Worm (Caenorhabditis elegans): ENCODE results near the gene fut-5.

DNA sequence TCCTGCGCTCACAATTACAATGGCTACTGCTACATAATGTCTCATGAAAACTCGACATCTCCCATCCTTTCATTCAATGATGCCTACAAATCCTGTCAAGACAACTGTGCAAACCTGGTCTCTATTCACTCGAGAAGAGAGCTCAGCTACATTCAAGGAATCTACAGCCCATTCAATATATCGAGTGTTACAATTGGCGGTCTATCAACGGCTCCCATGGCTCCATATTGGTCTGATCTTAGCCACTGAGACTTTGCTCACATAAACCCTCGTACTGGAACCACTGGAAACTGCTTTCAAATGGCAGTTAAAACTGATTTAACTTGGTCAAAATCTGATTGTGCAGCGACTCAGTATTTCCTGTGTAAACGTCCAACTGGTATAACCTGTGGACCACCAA is 8.0 kb upstream of the fut-5 start, which contains the start of gene T05A7.3:
- no peak for TF ChIP-seq ztf-11 (tag; optimal IDR thresholded peaks at IDR 0.05)
- no peak for TF ChIP-seq lsy-2 (tag; optimal IDR thresholded peaks at IDR 0.05)
- no peak for TF ChIP-seq pqm-1 (tag; optimal IDR thresholded peaks at IDR 0.05)
- TF ChIP-seq Y116A8C.19 (tag; optimal IDR thresholded peaks at IDR 0.05; ENCODE audit: borderline replicate concordance): no peak
- no peak for TF ChIP-seq lin-35 (GFP tag; optimal IDR thresholded peaks at IDR 0.05)
- no peak for TF ChIP-seq fkh-10 (GFP tag; optimal IDR thresholded peaks at IDR 0.05)
- no peak for TF ChIP-seq ama-1 (optimal IDR thresholded peaks at IDR 0.05)
- TF ChIP-seq skn-1 (tag; optimal IDR thresholded peaks at IDR 0.05): no peak
- TF ChIP-seq egl-27 (tag; optimal IDR thresholded peaks at IDR 0.05): no peak
- TF ChIP-seq zag-1 (tag; optimal IDR thresholded peaks at IDR 0.05): no peak
- TF ChIP-seq sox-4 (tag; optimal IDR thresholded peaks at IDR 0.05): no peak
- TF ChIP-seq mep-1 (tag; optimal IDR thresholded peaks at IDR 0.05): no peak
- TF ChIP-seq nhr-237 (tag; optimal IDR thresholded peaks at IDR 0.05): no peak
- TF ChIP-seq snpc-4 (tag; optimal IDR thresholded peaks at IDR 0.05): no peak

All from whole organism, L1 larva.